Worm (Caenorhabditis elegans) whole organism, early embryonic: Measurements from ENCODE around the gene Y26E6A.3.

ENCODE experiments used
- B0310.2 ChIP-seq: sonication (generic microtip); optimal IDR thresholded peaks from 2 replicates; lab custom pipeline; 2016; ENCODE audit warnings: mild to moderate bottlenecking, missing genetic modification characterization, missing compliant biosample characterization
- F13C5.2 ChIP-seq: sonication (generic microtip); optimal IDR thresholded peaks from 2 replicates; lab custom pipeline; 2017; ENCODE audit warnings: mild to moderate bottlenecking, missing genetic modification characterization, inconsistent platforms, missing compliant biosample characterization
- ama-1 ChIP-seq: fragments of 150-350 bp; optimal IDR thresholded peaks from 2 replicates; lab custom pipeline; 2014
- hmbx-1 ChIP-seq: sonication (generic microtip); optimal IDR thresholded peaks from 2 replicates; lab custom pipeline; 2016; ENCODE audit warnings: mild to moderate bottlenecking, missing genetic modification characterization, missing compliant biosample characterization
- pes-1 ChIP-seq: fragments of 200-800 bp; sonication (Bioruptor generic); IDR thresholded peaks from 2 replicates; pipeline ENCODE4 v1.3.6; 2022; ENCODE audit warnings: missing genetic modification reagents, missing genetic modification characterization, missing compliant biosample characterization

- TF ChIP-seq ama-1 (no peak), hmbx-1 (tag; lab: Kevin White, UChicago) (no peak), pes-1 (no peak), F13C5.2 (tag; lab: Kevin White, UChicago) (no peak), B0310.2 (tag; lab: Kevin White, UChicago) (no peak)
Measured at ce11 chrX:13926029-13926428, 16.3 kb upstream of the Y26E6A.3 start, which contains the start of gene meg-2.
